Worm (Caenorhabditis elegans) whole organism, L2 larva: Measurements from ENCODE around the gene T24F1.4.

Experiments
- C34F6.9 ChIP-seq: fragments of 150-350 bp; optimal IDR thresholded peaks from 2 replicates; lab custom pipeline; 2014; ENCODE audit warnings: missing biosample characterization, missing genetic modification characterization
- F13H6.1 ChIP-seq: sonication (generic microtip); optimal IDR thresholded peaks from 2 replicates; lab custom pipeline; 2016; ENCODE audit warnings: missing genetic modification characterization, missing compliant biosample characterization
- Y55F3AM.14 ChIP-seq: fragments of 200-800 bp; sonication (Bioruptor generic); optimal IDR thresholded peaks from 2 replicates; lab custom pipeline; 2018; ENCODE audit warnings: mild to moderate bottlenecking, missing genetic modification characterization, missing compliant biosample characterization
- ZK546.5 ChIP-seq: sonication (generic microtip); optimal IDR thresholded peaks from 2 replicates; lab custom pipeline; 2017; ENCODE audit warnings: missing biosample characterization, missing genetic modification characterization
- aly-2 ChIP-seq: fragments of 150-350 bp; optimal IDR thresholded peaks from 2 replicates; lab custom pipeline; 2014; ENCODE audit warnings: missing biosample characterization, missing genetic modification characterization
- ama-1 ChIP-seq: fragments of 150-350 bp; optimal IDR thresholded peaks from 2 replicates; lab custom pipeline; 2018; ENCODE audit warnings: inconsistent platforms
- blmp-1 ChIP-seq: sonication (generic microtip); optimal IDR thresholded peaks from 2 replicates; lab custom pipeline; 2017; ENCODE audit warnings: missing genetic modification characterization, mild to moderate bottlenecking, missing compliant biosample characterization, antibody characterized with exemption, moderate library complexity; ENCODE audit not compliant: insufficient read depth
- ceh-16 ChIP-seq: fragments of 150-350 bp; optimal IDR thresholded peaks from 2 replicates; lab custom pipeline; 2014; ENCODE audit warnings: missing biosample characterization, missing genetic modification characterization
- dmd-4 ChIP-seq: sonication (generic microtip); optimal IDR thresholded peaks from 2 replicates; lab custom pipeline; 2017; ENCODE audit warnings: missing biosample characterization, missing genetic modification characterization
- elt-3 ChIP-seq: sonication (generic microtip); optimal IDR thresholded peaks from 2 replicates; lab custom pipeline; 2017; ENCODE audit warnings: missing biosample characterization, missing genetic modification characterization
- fos-1 ChIP-seq: fragments of 150-350 bp; optimal IDR thresholded peaks from 2 replicates; lab custom pipeline; 2014; ENCODE audit warnings: missing biosample characterization, missing genetic modification characterization
- gmeb-1 ChIP-seq: fragments of 150-350 bp; optimal IDR thresholded peaks from 2 replicates; lab custom pipeline; 2014; ENCODE audit warnings: missing biosample characterization, missing genetic modification characterization
- lin-11 ChIP-seq: fragments of 150-350 bp; sonication (generic microtip); optimal IDR thresholded peaks from 2 replicates; lab custom pipeline; 2014; ENCODE audit warnings: missing biosample characterization, missing genetic modification characterization, inconsistent platforms, mixed read lengths
- lin-39 ChIP-seq: fragments of 150-350 bp; optimal IDR thresholded peaks from 2 replicates; lab custom pipeline; 2014; ENCODE audit warnings: missing biosample characterization, missing genetic modification reagents, missing genetic modification characterization
- lsy-2 ChIP-seq, 2 experiments: fragments of 150-350 bp in 1 of 2; sonication (generic microtip) in 1 of 2; optimal IDR thresholded peaks; 2 replicates each; lab custom pipeline; 2014 to 2017; ENCODE audit warnings: missing biosample characterization in 2 of 2, missing genetic modification characterization in 2 of 2
- mab-5 ChIP-seq: fragments of 150-350 bp; optimal IDR thresholded peaks from 2 replicates; lab custom pipeline; 2014; ENCODE audit warnings: missing biosample characterization, missing genetic modification characterization
- mdl-1 ChIP-seq, 2 experiments: fragments of 150-350 bp in 1 of 2; sonication (generic microtip) in 1 of 2; optimal IDR thresholded peaks; 2 replicates each; lab custom pipeline; 2017; ENCODE audit warnings: missing biosample characterization in 2 of 2, missing genetic modification characterization in 2 of 2
- nhr-11 ChIP-seq: fragments of 150-350 bp; optimal IDR thresholded peaks from 2 replicates; lab custom pipeline; 2014; ENCODE audit warnings: missing biosample characterization, missing genetic modification characterization
- nhr-12 ChIP-seq: fragments of 150-350 bp; optimal IDR thresholded peaks from 2 replicates; lab custom pipeline; 2014; ENCODE audit warnings: missing biosample characterization, missing genetic modification characterization
- nhr-129 ChIP-seq: fragments of 150-350 bp; optimal IDR thresholded peaks from 2 replicates; lab custom pipeline; 2014; ENCODE audit warnings: missing biosample characterization, missing genetic modification characterization
- nhr-21 ChIP-seq: fragments of 150-350 bp; optimal IDR thresholded peaks from 2 replicates; lab custom pipeline; 2014; ENCODE audit warnings: missing biosample characterization, missing genetic modification characterization
- nhr-23 ChIP-seq: fragments of 150-350 bp; optimal IDR thresholded peaks from 2 replicates; lab custom pipeline; 2014; ENCODE audit warnings: missing biosample characterization, missing genetic modification reagents, missing genetic modification characterization
- nhr-25 ChIP-seq: fragments of 150-350 bp; sonication (generic microtip); optimal IDR thresholded peaks from 3 replicates; lab custom pipeline; 2014; ENCODE audit warnings: missing biosample characterization, missing genetic modification characterization
- nhr-77 ChIP-seq: fragments of 150-350 bp; optimal IDR thresholded peaks from 2 replicates; lab custom pipeline; 2014; ENCODE audit warnings: missing biosample characterization, missing genetic modification characterization
- peb-1 ChIP-seq: fragments of 150-350 bp; optimal IDR thresholded peaks from 2 replicates; lab custom pipeline; 2014; ENCODE audit warnings: missing biosample characterization, missing genetic modification characterization
- sem-4 ChIP-seq: fragments of 150-350 bp; optimal IDR thresholded peaks from 2 replicates; lab custom pipeline; 2014; ENCODE audit warnings: missing biosample characterization, missing genetic modification reagents, missing genetic modification characterization
- sma-3 ChIP-seq: sonication (generic microtip); optimal IDR thresholded peaks from 2 replicates; lab custom pipeline; 2016; ENCODE audit warnings: missing genetic modification reagents, missing genetic modification characterization, missing compliant biosample characterization
- sma-9 ChIP-seq, 2 experiments: fragments of 150-350 bp in 1 of 2; sonication (generic microtip) in 1 of 2; optimal IDR thresholded peaks; 2 replicates each; lab custom pipeline; 2014 to 2016; ENCODE audit warnings: missing genetic modification characterization in 2 of 2, mild to moderate bottlenecking in 1 of 2, missing biosample characterization in 1 of 2, missing compliant biosample characterization in 1 of 2, missing genetic modification reagents in 1 of 2, moderate library complexity in 1 of 2
- snpc-4 ChIP-seq: fragments of 150-350 bp; optimal IDR thresholded peaks from 2 replicates; lab custom pipeline; 2014; ENCODE audit warnings: missing biosample characterization, missing genetic modification characterization
- unc-39 ChIP-seq: fragments of 150-350 bp; optimal IDR thresholded peaks from 2 replicates; lab custom pipeline; 2014; ENCODE audit warnings: missing biosample characterization, missing genetic modification characterization
- unc-55 ChIP-seq: fragments of 150-350 bp; sonication (generic microtip); optimal IDR thresholded peaks from 3 replicates; lab custom pipeline; 2014; ENCODE audit warnings: missing biosample characterization, missing genetic modification reagents, missing genetic modification characterization
- unc-62 ChIP-seq: fragments of 150-350 bp; optimal IDR thresholded peaks from 2 replicates; lab custom pipeline; 2014; ENCODE audit warnings: missing biosample characterization, missing genetic modification reagents, missing genetic modification characterization
- ztf-1 ChIP-seq: fragments of 200-800 bp; sonication (Bioruptor generic); conservative IDR thresholded peaks from 2 replicates; pipeline ENCODE4 v1.3.6; 2022; ENCODE audit warnings: missing genetic modification characterization, missing compliant biosample characterization
- ztf-11 ChIP-seq: sonication (generic microtip); optimal IDR thresholded peaks from 2 replicates; lab custom pipeline; 2017; ENCODE audit warnings: missing biosample characterization, missing genetic modification characterization
- ztf-4 ChIP-seq: fragments of 150-350 bp; optimal IDR thresholded peaks from 2 replicates; lab custom pipeline; 2014; ENCODE audit warnings: missing biosample characterization, missing genetic modification characterization

Gene T24F1.4

DNA sequence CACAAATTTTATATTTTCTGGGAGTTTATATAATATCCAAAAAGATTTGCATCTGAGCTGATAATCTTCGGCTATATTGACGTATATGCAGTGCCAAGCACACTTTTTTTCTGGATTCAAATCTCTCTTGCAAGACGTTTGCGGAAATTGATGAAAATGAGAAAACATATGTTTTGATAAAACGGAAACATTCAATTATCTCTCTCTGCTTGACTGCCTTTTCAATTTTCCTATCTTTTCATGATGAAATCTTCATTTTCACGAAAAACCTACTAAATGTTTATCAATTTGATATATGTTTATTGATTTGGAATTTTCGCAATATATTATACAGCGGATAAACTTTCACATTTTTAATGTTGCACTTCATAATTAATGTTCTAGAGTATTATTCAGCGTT, 6.1 kb downstream of the T24F1.4 start:
- TF ChIP-seq blmp-1 (tag; lab: Kevin White, UChicago): peak; percentile 10
- TF ChIP-seq lsy-2 (tag; optimal IDR thresholded peaks at IDR 0.05; lab: Kevin White, UChicago): peak in 1 of 2 experiments; percentile 5
- no peak for TF ChIP-seq sma-9 (GFP tag; optimal IDR thresholded peaks at IDR 0.05; lab: Kevin White, UChicago)
- TF ChIP-seq sma-9 (tag; optimal IDR thresholded peaks at IDR 0.05; lab: Kevin White, UChicago): no peak
- TF ChIP-seq nhr-21 (tag; lab: Kevin White, UChicago): no peak
- no peak for TF ChIP-seq ceh-16 (tag; lab: Kevin White, UChicago)
- no peak for TF ChIP-seq ztf-4 (tag; lab: Kevin White, UChicago)
- peak; percentile 15 for TF ChIP-seq nhr-129 (tag; lab: Kevin White, UChicago)
- TF ChIP-seq nhr-11 (tag; lab: Kevin White, UChicago): no peak

- TF ChIP-seq nhr-11 (tag; lab: Kevin White, UChicago) (no peak), lsy-2 (tag; optimal IDR thresholded peaks at IDR 0.05; lab: Kevin White, UChicago) (no peak), nhr-25 (tag; lab: Kevin White, UChicago) (peak; percentile 61), ztf-1 (no peak), lin-39 (no peak), nhr-129 (tag; lab: Kevin White, UChicago) (peak; percentile 26), ceh-16 (tag; lab: Kevin White, UChicago) (no peak), blmp-1 (tag; lab: Kevin White, UChicago) (peak; percentile 92)
- TF ChIP-seq, all 48 proteins: peak for 3
Observed at ce11 chrII:11307332-11307731, 6.7 kb downstream of the T24F1.4 start.

DNA sequence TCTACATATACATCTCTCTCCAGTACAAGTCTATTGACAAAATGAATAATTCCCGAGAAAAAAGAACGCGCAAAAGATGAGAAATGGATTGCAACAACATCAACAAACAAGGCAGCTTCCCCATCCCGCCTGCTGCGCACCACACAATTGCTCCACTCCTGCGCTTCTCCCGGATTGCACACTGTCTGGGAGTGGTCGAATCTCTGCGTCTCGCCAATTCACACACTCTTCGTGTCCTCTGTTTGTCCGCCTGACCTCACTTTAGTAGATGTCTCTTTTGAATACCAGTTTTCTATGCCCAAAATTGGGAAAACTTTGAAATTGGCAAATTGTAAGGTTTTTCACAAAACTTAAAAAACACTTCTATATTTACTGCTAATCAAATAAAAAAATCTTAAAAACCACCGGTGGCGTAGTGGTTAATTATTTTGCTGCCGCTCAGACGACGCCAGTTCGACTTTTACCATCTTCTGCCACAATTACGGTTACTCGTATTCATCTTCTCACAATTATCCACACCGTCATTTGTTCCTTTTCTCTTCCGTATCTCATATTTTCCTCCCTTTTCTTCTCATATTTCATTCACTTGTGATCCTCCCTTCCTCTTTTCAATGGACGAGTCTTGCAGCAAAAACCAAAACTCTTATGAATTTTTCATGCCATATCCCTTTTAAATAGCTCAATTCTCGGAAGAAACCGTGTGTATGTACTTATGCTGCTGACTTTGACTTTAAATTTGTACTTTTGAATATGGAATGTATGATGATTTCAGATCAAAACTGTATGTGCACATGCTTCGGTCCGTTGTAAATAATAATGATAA, 8.2 kb downstream of the T24F1.4 start, which contains the start of gene rsf-1:
rsf-1 (plus strand) TSS at position 773 of the 823 bp plus-strand sequence.
- TF ChIP-seq sma-9 (GFP tag; optimal IDR thresholded peaks at IDR 0.05; lab: Kevin White, UChicago) (peak; percentile 30), sma-9 (tag; optimal IDR thresholded peaks at IDR 0.05; lab: Kevin White, UChicago) (no peak), nhr-129 (tag; lab: Kevin White, UChicago) (peak; percentile 32), nhr-11 (tag; lab: Kevin White, UChicago) (no peak), unc-55 (GFP tag; lab: Kevin White, UChicago) (peak; percentile 39), C34F6.9 (tag; lab: Kevin White, UChicago) (peak; percentile 41), nhr-23 (tag; lab: Kevin White, UChicago) (no peak), mdl-1 (tag; optimal IDR thresholded peaks at IDR 0.05; lab: Kevin White, UChicago) (peak in 1 of 2 experiments; percentile 7), unc-62 (no peak), ztf-11 (no peak), lsy-2 (tag; optimal IDR thresholded peaks at IDR 0.05; lab: Kevin White, UChicago) (peak in 1 of 2 experiments; percentile 25), unc-39 (tag; lab: Kevin White, UChicago) (no peak), F13H6.1 (tag; lab: Kevin White, UChicago) (peak; percentile 58)

DNA sequence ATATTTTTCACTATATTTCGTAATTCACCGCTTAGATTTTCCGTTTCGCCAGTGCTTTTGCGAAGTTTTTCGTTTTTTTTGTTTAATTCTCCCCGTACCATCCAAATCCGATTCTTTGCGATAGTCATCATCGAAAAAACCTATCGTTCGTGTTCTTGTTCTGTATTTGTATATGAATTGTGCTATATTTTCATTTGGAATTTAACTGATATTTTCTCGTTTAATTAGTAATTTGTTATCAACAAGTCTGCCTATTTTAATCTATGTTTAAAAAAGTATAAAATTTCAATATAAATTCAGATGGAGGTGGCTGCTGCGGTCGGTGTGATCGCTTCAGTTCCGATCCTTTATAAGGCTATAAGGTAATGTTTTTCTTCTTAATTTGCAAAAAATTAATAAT, 11.5 kb downstream of the T24F1.4 start, which contains the start of gene samp-1:
samp-1 (plus strand) TSS at position 301 of the 400 bp plus-strand sequence.
- TF ChIP-seq dmd-4 (no peak), ama-1 (no peak), C34F6.9 (tag; lab: Kevin White, UChicago) (no peak), sem-4 (tag; lab: Kevin White, UChicago) (no peak), ztf-1 (no peak), fos-1 (no peak), ZK546.5 (tag; lab: Kevin White, UChicago) (no peak), lin-11 (tag; lab: Kevin White, UChicago) (no peak), blmp-1 (tag; lab: Kevin White, UChicago) (no peak)

DNA sequence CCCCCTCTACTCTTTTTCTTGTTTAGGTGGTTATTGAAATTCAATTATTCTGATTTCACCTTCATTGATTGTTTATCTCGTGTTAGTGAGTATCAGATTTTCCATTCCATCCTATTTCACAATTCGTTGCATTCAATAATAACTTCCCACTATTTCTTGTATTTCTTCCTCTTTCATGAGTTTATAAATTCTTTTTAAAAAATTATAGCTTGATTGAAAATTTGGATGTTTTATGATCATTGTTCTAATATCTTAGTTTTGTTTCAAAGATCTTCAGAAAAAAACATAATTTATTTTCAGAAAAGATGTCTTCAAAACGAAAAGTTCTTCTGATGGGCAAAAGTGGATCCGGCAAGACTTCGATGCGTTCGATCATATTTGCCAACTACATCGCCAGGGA, 13.0 kb downstream of the T24F1.4 start, which contains the start of gene raga-1:
raga-1 (plus strand) TSS at position 301 of the 400 bp plus-strand sequence.
- no peak for TF ChIP-seq nhr-12 (tag; lab: Kevin White, UChicago)
- TF ChIP-seq elt-3 (tag; lab: Kevin White, UChicago): no peak
- no peak for TF ChIP-seq unc-55 (GFP tag; lab: Kevin White, UChicago)
- TF ChIP-seq nhr-11 (tag; lab: Kevin White, UChicago): no peak
- TF ChIP-seq C34F6.9 (tag; lab: Kevin White, UChicago): no peak
- TF ChIP-seq ZK546.5 (tag; lab: Kevin White, UChicago): no peak
- no peak for TF ChIP-seq mab-5 (tag; lab: Kevin White, UChicago)
- no peak for TF ChIP-seq Y55F3AM.14 (GFP tag; lab: Kevin White, UChicago)
- TF ChIP-seq peb-1: no peak
- TF ChIP-seq aly-2: no peak
- no peak for TF ChIP-seq gmeb-1 (tag; lab: Kevin White, UChicago)
- TF ChIP-seq snpc-4 (tag; lab: Kevin White, UChicago): no peak
- no peak for TF ChIP-seq nhr-77
- no peak for TF ChIP-seq ama-1
- TF ChIP-seq nhr-21 (tag; lab: Kevin White, UChicago): no peak
- TF ChIP-seq sma-3: no peak
- no peak for TF ChIP-seq ztf-4 (tag; lab: Kevin White, UChicago)
